Fruit fly (Drosophila melanogaster) whole organism, embryonic: Measurements from ENCODE around the gene Spn88Ea.

ENCODE experiments used
- Ada2b ChIP-seq: fragments of 200-800 bp; sonication (Bioruptor generic); IDR thresholded peaks from 2 replicates; pipeline ENCODE4 v1.3.6; 2022; ENCODE audit warnings: missing biosample characterization, missing genetic modification characterization
- Atf3 ChIP-seq: fragments of 200-800 bp; sonication (Bioruptor generic); optimal IDR thresholded peaks from 3 replicates; lab custom pipeline; 2016; ENCODE audit warnings: missing biosample characterization, missing genetic modification characterization
- B-H2 ChIP-seq: fragments of 200-800 bp; sonication (Bioruptor generic); optimal IDR thresholded peaks from 2 replicates; lab custom pipeline; 2018; ENCODE audit warnings: missing biosample characterization, mild to moderate bottlenecking, missing genetic modification characterization
- CG10147 ChIP-seq: fragments of 200-800 bp; sonication (Bioruptor generic); optimal IDR thresholded peaks from 2 replicates; lab custom pipeline; 2019; ENCODE audit warnings: missing biosample characterization, mild to moderate bottlenecking, missing genetic modification characterization, moderate library complexity
- CG10979 ChIP-seq: fragments of 200-800 bp; sonication (Bioruptor generic); optimal IDR thresholded peaks from 2 replicates; lab custom pipeline; 2018; ENCODE audit warnings: missing biosample characterization, mild to moderate bottlenecking, missing genetic modification characterization, moderate library complexity
- CG14050 ChIP-seq: fragments of 200-800 bp; sonication (Bioruptor generic); IDR thresholded peaks from 3 replicates; pipeline ENCODE4 v1.3.6; 2022; ENCODE audit warnings: missing biosample characterization, missing genetic modification characterization
- CG14441 ChIP-seq: fragments of 200-800 bp; sonication (Bioruptor generic); IDR thresholded peaks from 2 replicates; pipeline ENCODE4 v1.3.6; 2022; ENCODE audit warnings: missing biosample characterization, missing genetic modification characterization
- CG15073 ChIP-seq: fragments of 200-800 bp; sonication (Bioruptor generic); optimal IDR thresholded peaks from 2 replicates; lab custom pipeline; 2016; ENCODE audit warnings: missing biosample characterization, missing genetic modification characterization
- CG18476 ChIP-seq: fragments of 200-800 bp; sonication (Bioruptor generic); optimal IDR thresholded peaks from 2 replicates; lab custom pipeline; 2016; ENCODE audit warnings: missing biosample characterization, mild to moderate bottlenecking, missing genetic modification characterization
- CG3281 ChIP-seq: fragments of 200-800 bp; sonication (Bioruptor generic); optimal IDR thresholded peaks from 3 replicates; lab custom pipeline; 2017; ENCODE audit warnings: missing biosample characterization, mild to moderate bottlenecking, missing genetic modification characterization
- CG34376 ChIP-seq: fragments of 200-800 bp; sonication (Bioruptor generic); optimal IDR thresholded peaks from 2 replicates; lab custom pipeline; 2018; ENCODE audit warnings: missing biosample characterization, mild to moderate bottlenecking, missing genetic modification characterization
- CG7963 ChIP-seq: fragments of 200-800 bp; sonication (Bioruptor generic); IDR thresholded peaks from 3 replicates; pipeline ENCODE4 v1.3.6; 2022; ENCODE audit warnings: missing biosample characterization, missing genetic modification characterization; ENCODE audit not compliant: partially characterized antibody
- CG7987 ChIP-seq: fragments of 200-800 bp; sonication (Bioruptor generic); optimal IDR thresholded peaks from 2 replicates; lab custom pipeline; 2018; ENCODE audit warnings: missing biosample characterization, mild to moderate bottlenecking, missing genetic modification characterization, moderate library complexity
- CG8765 ChIP-seq: fragments of 200-800 bp; sonication (Bioruptor generic); IDR thresholded peaks from 2 replicates; pipeline ENCODE4 v1.3.6; 2022; ENCODE audit warnings: missing biosample characterization, missing genetic modification characterization
- CG9817 ChIP-seq: fragments of 200-800 bp; sonication (Bioruptor generic); optimal IDR thresholded peaks from 2 replicates; lab custom pipeline; 2018; ENCODE audit warnings: missing biosample characterization, mild to moderate bottlenecking, missing genetic modification characterization, moderate library complexity
- Dad ChIP-seq: fragments of 200-800 bp; sonication (Bioruptor generic); optimal IDR thresholded peaks from 3 replicates; lab custom pipeline; 2016; ENCODE audit warnings: missing biosample characterization, missing genetic modification characterization
- Drgx ChIP-seq: fragments of 200-800 bp; sonication (Bioruptor generic); IDR thresholded peaks from 2 replicates; pipeline ENCODE4 v1.3.6; 2022; ENCODE audit warnings: missing biosample characterization, missing genetic modification characterization
- E2f2 ChIP-seq: fragments of 200-800 bp; sonication (Bioruptor generic); IDR thresholded peaks from 2 replicates; pipeline ENCODE4 v1.3.6; 2022; ENCODE audit warnings: missing biosample characterization, missing genetic modification characterization
- Hand ChIP-seq: fragments of 200-800 bp; sonication (Bioruptor generic); optimal IDR thresholded peaks from 2 replicates; lab custom pipeline; 2017; ENCODE audit warnings: mild to moderate bottlenecking, missing biosample characterization, missing genetic modification reagents, missing genetic modification characterization
- Hey ChIP-seq: fragments of 200-800 bp; sonication (Bioruptor generic); optimal IDR thresholded peaks from 3 replicates; lab custom pipeline; 2018; ENCODE audit warnings: missing biosample characterization, mild to moderate bottlenecking, missing genetic modification characterization
- NC2β ChIP-seq: fragments of 200-800 bp; sonication (Bioruptor generic); optimal IDR thresholded peaks from 2 replicates; lab custom pipeline; 2016; ENCODE audit warnings: missing biosample characterization, missing genetic modification characterization
- Oaz ChIP-seq: fragments of 200-800 bp; sonication (Bioruptor generic); IDR thresholded peaks from 2 replicates; pipeline ENCODE4 v1.3.6; 2022; ENCODE audit warnings: missing biosample characterization, missing genetic modification characterization
- Optix ChIP-seq: fragments of 200-800 bp; sonication (Bioruptor generic); IDR thresholded peaks from 3 replicates; pipeline ENCODE4 v1.3.6; 2022; ENCODE audit warnings: missing biosample characterization, missing genetic modification characterization
- Scr ChIP-seq: fragments of 200-800 bp; sonication (Bioruptor generic); IDR thresholded peaks from 2 replicates; pipeline ENCODE4 v1.3.6; 2022; ENCODE audit warnings: missing biosample characterization, missing genetic modification characterization; ENCODE audit not compliant: partially characterized antibody
- Side ChIP-seq: fragments of 200-800 bp; sonication (Bioruptor generic); optimal IDR thresholded peaks from 2 replicates; lab custom pipeline; 2016; ENCODE audit warnings: missing biosample characterization, missing genetic modification characterization
- Sox100B ChIP-seq: fragments of 200-800 bp; sonication (Bioruptor generic); optimal IDR thresholded peaks from 3 replicates; lab custom pipeline; 2018; ENCODE audit warnings: missing biosample characterization, mild to moderate bottlenecking, missing genetic modification characterization
- Sry-δ ChIP-seq: fragments of 200-800 bp; sonication (Bioruptor generic); optimal IDR thresholded peaks from 2 replicates; lab custom pipeline; 2016; ENCODE audit warnings: missing biosample characterization, missing genetic modification characterization
- Ssrp ChIP-seq: fragments of 200-800 bp; sonication (Bioruptor generic); optimal IDR thresholded peaks from 2 replicates; lab custom pipeline; 2018; ENCODE audit warnings: missing biosample characterization, mild to moderate bottlenecking, missing genetic modification characterization, moderate library complexity
- cad ChIP-seq: fragments of >200 bp; optimal IDR thresholded peaks from 2 replicates; lab custom pipeline; 2017; ENCODE audit warnings: missing biosample characterization, missing genetic modification characterization
- cato ChIP-seq: fragments of 200-800 bp; sonication (Bioruptor generic); optimal IDR thresholded peaks from 2 replicates; lab custom pipeline; 2016; ENCODE audit warnings: missing biosample characterization, missing genetic modification characterization, borderline replicate concordance
- dm ChIP-seq: fragments of 200-800 bp; sonication (Bioruptor generic); optimal IDR thresholded peaks from 3 replicates; lab custom pipeline; 2016; ENCODE audit warnings: missing biosample characterization, missing genetic modification characterization
- eve ChIP-seq, 2 experiments: fragments of >200 bp; optimal IDR thresholded peaks; 2 replicates each; lab custom pipeline; 2017; ENCODE audit warnings: missing biosample characterization in 2 of 2, missing genetic modification characterization in 2 of 2
- eyg ChIP-seq: fragments of 200-800 bp; sonication (Bioruptor generic); optimal IDR thresholded peaks from 3 replicates; lab custom pipeline; 2016; ENCODE audit warnings: missing biosample characterization, missing genetic modification characterization
- fd3F ChIP-seq: fragments of 200-800 bp; sonication (Bioruptor generic); optimal IDR thresholded peaks from 2 replicates; lab custom pipeline; 2018; ENCODE audit warnings: missing biosample characterization, mild to moderate bottlenecking, missing genetic modification characterization, moderate library complexity
- gsb-n ChIP-seq: fragments of 200-800 bp; sonication (Bioruptor generic); optimal IDR thresholded peaks from 3 replicates; lab custom pipeline; 2018; ENCODE audit warnings: missing biosample characterization, mild to moderate bottlenecking, missing genetic modification characterization
- ham ChIP-seq: fragments of 200-800 bp; sonication (Bioruptor generic); IDR thresholded peaks from 2 replicates; pipeline ENCODE4 v1.3.6; 2022; ENCODE audit warnings: missing biosample characterization, missing genetic modification characterization
- hbn ChIP-seq: fragments of 200-800 bp; sonication (Bioruptor generic); IDR thresholded peaks from 2 replicates; pipeline ENCODE4 v1.3.6; 2022; ENCODE audit warnings: missing biosample characterization, missing genetic modification characterization; ENCODE audit not compliant: partially characterized antibody
- hth ChIP-seq: fragments of >200 bp; optimal IDR thresholded peaks from 2 replicates; lab custom pipeline; 2017; ENCODE audit warnings: inconsistent platforms
- jumu ChIP-seq: fragments of 200-800 bp; sonication (Bioruptor generic); optimal IDR thresholded peaks from 3 replicates; lab custom pipeline; 2016; ENCODE audit warnings: missing biosample characterization, missing genetic modification characterization
- kah ChIP-seq: fragments of 200-800 bp; sonication (Bioruptor generic); optimal IDR thresholded peaks from 2 replicates; lab custom pipeline; 2018; ENCODE audit warnings: missing biosample characterization, mild to moderate bottlenecking, missing genetic modification characterization
- klu ChIP-seq: fragments of 200-800 bp; sonication (Bioruptor generic); IDR thresholded peaks from 2 replicates; pipeline ENCODE4 v1.3.6; 2022; ENCODE audit warnings: missing biosample characterization, missing genetic modification characterization
- mirr ChIP-seq: fragments of 200-800 bp; sonication (Bioruptor generic); optimal IDR thresholded peaks from 3 replicates; lab custom pipeline; 2018; ENCODE audit warnings: missing biosample characterization, mild to moderate bottlenecking, missing genetic modification characterization
- mld ChIP-seq: fragments of 200-800 bp; sonication (Bioruptor generic); IDR thresholded peaks from 3 replicates; pipeline ENCODE4 v1.3.6; 2022; ENCODE audit warnings: missing biosample characterization, missing genetic modification characterization; ENCODE audit not compliant: partially characterized antibody
- nom ChIP-seq: fragments of 200-800 bp; sonication (Bioruptor generic); optimal IDR thresholded peaks from 2 replicates; lab custom pipeline; 2017; ENCODE audit warnings: missing biosample characterization, missing genetic modification characterization, mild to moderate bottlenecking, moderate library complexity, missing genetic modification reagents
- oc ChIP-seq: fragments of 200-800 bp; sonication (Bioruptor generic); optimal IDR thresholded peaks from 2 replicates; lab custom pipeline; 2018; ENCODE audit warnings: missing biosample characterization, mild to moderate bottlenecking, missing genetic modification characterization, moderate library complexity
- phol ChIP-seq: fragments of 200-800 bp; sonication (Bioruptor generic); optimal IDR thresholded peaks from 3 replicates; lab custom pipeline; 2018; ENCODE audit warnings: missing biosample characterization, mild to moderate bottlenecking, missing genetic modification characterization, moderate library complexity
- ranshi ChIP-seq: fragments of 200-800 bp; sonication (Bioruptor generic); IDR thresholded peaks from 2 replicates; pipeline ENCODE4 v1.3.6; 2022; ENCODE audit warnings: missing biosample characterization, missing genetic modification characterization
- so ChIP-seq: fragments of 200-800 bp; sonication (Bioruptor generic); IDR thresholded peaks from 3 replicates; pipeline ENCODE4 v1.3.6; 2022; ENCODE audit warnings: missing biosample characterization, missing genetic modification characterization
- sob ChIP-seq: fragments of 200-800 bp; sonication (Bioruptor generic); IDR thresholded peaks from 2 replicates; pipeline ENCODE4 v1.3.6; 2022; ENCODE audit warnings: missing biosample characterization, missing genetic modification characterization

Gene Spn88Ea

dm6 chr3R:15208712-15209499 lies 2.7 kb upstream of the Spn88Ea start, which contains the start of the genes Spn88Eb and Mau2 (continued):
- TF ChIP-seq eve (GFP tag; optimal IDR thresholded peaks at IDR 0.05; lab: Kevin White, UChicago) (no peak), cad (no peak), nom (no peak), gsb-n (tag; lab: Kevin White, UChicago) (no peak), fd3F (GFP tag; lab: Kevin White, UChicago) (peak; percentile 34), Ada2b (0 out of 2 replicates have a peak, but pooled peaks have one; percentile 24), CG7987 (GFP tag; lab: Kevin White, UChicago) (peak; percentile 10), CG34376 (GFP tag; lab: Kevin White, UChicago) (peak; percentile 70), sob (GFP tag; lab: Robert Waterston, UW) (peak; percentile 94), ham (GFP tag; lab: Robert Waterston, UW) (no peak), ranshi (peak; percentile 66), klu (GFP tag; lab: Robert Waterston, UW) (peak; percentile 69), mirr (GFP tag; lab: Kevin White, UChicago) (peak; percentile 51), Scr (GFP tag; lab: Robert Waterston, UW) (peak; percentile 77), Sox100B (GFP tag; lab: Kevin White, UChicago) (no peak), Dad (GFP tag; lab: Kevin White, UChicago) (peak; percentile 69), cato (GFP tag; lab: Kevin White, UChicago) (peak; percentile 24), oc (tag; lab: Kevin White, UChicago) (no peak), Oaz (peak; percentile 35; the same call in 1 of the 2 replicates), CG9817 (tag; lab: Kevin White, UChicago) (peak; percentile 71), CG14441 (peak; percentile 70), CG7963 (no peak; the same call in 1 of the 3 replicates), Side (GFP tag; lab: Kevin White, UChicago) (peak; percentile 20), Sry-δ (GFP tag; lab: Kevin White, UChicago) (peak; percentile 90), CG10979 (tag; lab: Kevin White, UChicago) (peak; percentile 43), Drgx (peak; percentile 37; the same call in 1 of the 2 replicates), CG8765 (GFP tag; lab: Robert Waterston, UW) (peak; percentile 61; the same call in 1 of the 2 replicates), Ssrp (tag; lab: Kevin White, UChicago) (peak; percentile 31), CG15073 (no peak), Optix (GFP tag; lab: Robert Waterston, UW) (0 out of 3 replicates have a peak, but pooled peaks have one; percentile 32), phol (peak; percentile 64), CG14050 (GFP tag; lab: Robert Waterston, UW) (peak; percentile 34; the same call in 2 of the 3 replicates), hth (lab: Kevin White, UChicago) (no peak), Hey (tag; lab: Kevin White, UChicago) (no peak), eyg (peak; percentile 37), mld (GFP tag; lab: Robert Waterston, UW) (peak; percentile 11; the same call in 1 of the 3 replicates), hbn (GFP tag; lab: Robert Waterston, UW) (peak; percentile 68), B-H2 (GFP tag; lab: Kevin White, UChicago) (peak; percentile 87), CG10147 (GFP tag; lab: Kevin White, UChicago) (no peak), Hand (GFP tag; lab: Kevin White, UChicago) (no peak), CG3281 (peak; percentile 56), so (GFP tag; lab: Robert Waterston, UW) (peak; percentile 52; the same call in 1 of the 3 replicates), dm (GFP tag; lab: Kevin White, UChicago) (peak; percentile 49), Atf3 (GFP tag; lab: Kevin White, UChicago) (no peak), CG18476 (peak; percentile 13), kah (GFP tag; lab: Kevin White, UChicago) (peak; percentile 4), NC2β (GFP tag; lab: Kevin White, UChicago) (peak; percentile 44), jumu (GFP tag; lab: Kevin White, UChicago) (peak; percentile 76), E2f2 (GFP tag; lab: Robert Waterston, UW) (peak; percentile 47; the same call in 1 of the 2 replicates)
